Worm (Caenorhabditis elegans) whole organism, L1 larva: Measurements from ENCODE around the gene B0285.6.

Source experiments
- C16A3.4 ChIP-seq: fragments of 150-350 bp; optimal IDR thresholded peaks from 2 replicates; lab custom pipeline; 2014; ENCODE audit warnings: missing biosample characterization, missing genetic modification characterization
- C34B4.2 ChIP-seq: sonication (generic microtip); optimal IDR thresholded peaks from 2 replicates; lab custom pipeline; 2017; ENCODE audit warnings: mild to moderate bottlenecking, missing genetic modification characterization, missing compliant biosample characterization
- Y116A8C.19 ChIP-seq: sonication (generic microtip); optimal IDR thresholded peaks from 2 replicates; lab custom pipeline; 2016; ENCODE audit warnings: missing compliant biosample characterization, missing genetic modification characterization, borderline replicate concordance
- aha-1 ChIP-seq: fragments of 150-350 bp; optimal IDR thresholded peaks from 2 replicates; lab custom pipeline; 2014; ENCODE audit warnings: missing biosample characterization, missing genetic modification characterization
- aly-2 ChIP-seq: fragments of 150-350 bp; optimal IDR thresholded peaks from 2 replicates; lab custom pipeline; 2014; ENCODE audit warnings: missing biosample characterization, missing genetic modification characterization
- blmp-1 ChIP-seq: fragments of 150-350 bp; optimal IDR thresholded peaks from 2 replicates; lab custom pipeline; 2014; ENCODE audit warnings: missing biosample characterization, missing genetic modification characterization
- ceh-82 ChIP-seq, 3 experiments: fragments of 150-350 bp in 1 of 3; sonication (generic microtip) in 2 of 3; optimal IDR thresholded peaks; 2 replicates each; lab custom pipeline; 2014 to 2017; ENCODE audit warnings: missing biosample characterization in 3 of 3, missing genetic modification characterization in 3 of 3
- ceh-88 ChIP-seq: fragments of 200-800 bp; sonication (Bioruptor generic); IDR thresholded peaks from 2 replicates; pipeline ENCODE4 v1.3.6; 2022; ENCODE audit warnings: missing genetic modification characterization, missing compliant biosample characterization
- ceh-90 ChIP-seq: sonication (generic microtip); optimal IDR thresholded peaks from 2 replicates; lab custom pipeline; 2016; ENCODE audit warnings: missing genetic modification characterization, missing compliant biosample characterization
- efl-1 ChIP-seq, 4 experiments: fragments of 150-350 bp; optimal IDR thresholded peaks in 3 of 4; peaks in 1 of 4; 1 replicate in 1 of 4; 2 replicates in 3 of 4; lab custom pipeline; 2014; ENCODE audit warnings: missing biosample characterization in 2 of 4, missing genetic modification characterization in 2 of 4, missing genetic modification reagents in 2 of 4
- egl-13 ChIP-seq: sonication (generic microtip); optimal IDR thresholded peaks from 2 replicates; lab custom pipeline; 2016; ENCODE audit warnings: missing genotype, missing genetic modification reagents, missing genetic modification characterization, missing compliant biosample characterization
- elt-2 ChIP-seq: sonication (generic microtip); optimal IDR thresholded peaks from 2 replicates; lab custom pipeline; 2016; ENCODE audit warnings: missing genetic modification characterization, mild to moderate bottlenecking, inconsistent platforms, missing compliant biosample characterization, missing genetic modification reagents
- elt-3 ChIP-seq, 6 experiments: fragments of 150-350 bp in 1 of 6; sonication (generic microtip); optimal IDR thresholded peaks; 2 replicates each; lab custom pipeline; 2017 to 2018; ENCODE audit warnings: missing biosample characterization in 6 of 6, missing genetic modification characterization in 6 of 6, inconsistent platforms in 1 of 6
- ets-5 ChIP-seq: fragments of 200-800 bp; sonication (Bioruptor generic); IDR thresholded peaks from 2 replicates; pipeline ENCODE4 v1.3.6; 2022; ENCODE audit warnings: missing genetic modification characterization, missing compliant biosample characterization
- fkh-4 ChIP-seq: sonication (generic microtip); optimal IDR thresholded peaks from 2 replicates; lab custom pipeline; 2016; ENCODE audit warnings: missing compliant biosample characterization, missing genetic modification characterization, borderline replicate concordance
- grh-1 ChIP-seq: fragments of 200-800 bp; sonication (Bioruptor generic); IDR thresholded peaks from 2 replicates; pipeline ENCODE4 v1.3.6; 2022; ENCODE audit warnings: missing genetic modification reagents, missing genetic modification characterization, missing compliant biosample characterization
- irx-1 ChIP-seq: sonication (generic microtip); optimal IDR thresholded peaks from 2 replicates; lab custom pipeline; 2016; ENCODE audit warnings: missing genetic modification characterization, missing compliant biosample characterization
- isw-1 ChIP-seq: fragments of 200-800 bp; sonication (Bioruptor generic); IDR thresholded peaks from 2 replicates; pipeline ENCODE4 v1.3.6; 2022; ENCODE audit warnings: missing genetic modification characterization, missing compliant biosample characterization
- lsy-2 ChIP-seq, 2 experiments: fragments of 150-350 bp; optimal IDR thresholded peaks; 2 replicates each; lab custom pipeline; 2014; ENCODE audit warnings: missing biosample characterization in 2 of 2, missing genetic modification characterization in 2 of 2
- mab-9 ChIP-seq: fragments of 200-800 bp; sonication (Bioruptor generic); IDR thresholded peaks from 2 replicates; pipeline ENCODE4 v1.3.6; 2022; ENCODE audit warnings: missing genetic modification reagents, missing genetic modification characterization, missing compliant biosample characterization
- mef-2 ChIP-seq: fragments of 150-350 bp; optimal IDR thresholded peaks from 2 replicates; lab custom pipeline; 2014; ENCODE audit warnings: missing biosample characterization, missing genetic modification characterization
- mep-1 ChIP-seq: fragments of 150-350 bp; optimal IDR thresholded peaks from 2 replicates; lab custom pipeline; 2014; ENCODE audit warnings: missing biosample characterization, missing genetic modification characterization
- nhr-12 ChIP-seq: sonication (generic microtip); optimal IDR thresholded peaks from 2 replicates; lab custom pipeline; 2017; ENCODE audit warnings: missing biosample characterization, missing genetic modification characterization
- nhr-19 ChIP-seq: fragments of 200-800 bp; sonication (Bioruptor generic); conservative IDR thresholded peaks from 2 replicates; pipeline ENCODE4 v1.3.6; 2022; ENCODE audit warnings: missing genetic modification characterization, missing compliant biosample characterization
- nhr-20 ChIP-seq: sonication (generic microtip); optimal IDR thresholded peaks from 2 replicates; lab custom pipeline; 2016; ENCODE audit warnings: mild to moderate bottlenecking, missing genetic modification characterization, missing compliant biosample characterization
- nhr-237 ChIP-seq: fragments of 150-350 bp; optimal IDR thresholded peaks from 2 replicates; lab custom pipeline; 2014; ENCODE audit warnings: missing biosample characterization, missing genetic modification characterization
- nhr-47 ChIP-seq: sonication (generic microtip); optimal IDR thresholded peaks from 2 replicates; lab custom pipeline; 2016; ENCODE audit warnings: mild to moderate bottlenecking, missing genetic modification characterization, moderate library complexity, missing compliant biosample characterization
- nhr-71 ChIP-seq: sonication (generic microtip); optimal IDR thresholded peaks from 2 replicates; lab custom pipeline; 2016; ENCODE audit warnings: mild to moderate bottlenecking, missing genetic modification characterization, moderate library complexity, missing compliant biosample characterization
- nhr-76 ChIP-seq: sonication (generic microtip); optimal IDR thresholded peaks from 2 replicates; lab custom pipeline; 2017; ENCODE audit warnings: missing biosample characterization, missing genetic modification characterization
- nhr-77 ChIP-seq: fragments of 150-350 bp; optimal IDR thresholded peaks from 2 replicates; lab custom pipeline; 2014; ENCODE audit warnings: missing biosample characterization, missing genetic modification characterization
- nhr-85 ChIP-seq: sonication (generic microtip); peaks from one replicate; lab custom pipeline; 2016; ENCODE audit warnings: missing genetic modification characterization, inconsistent platforms, missing compliant biosample characterization
- rnt-1 ChIP-seq: sonication (generic microtip); optimal IDR thresholded peaks from 2 replicates; lab custom pipeline; 2016; ENCODE audit warnings: mild to moderate bottlenecking, missing genetic modification characterization, moderate library complexity, missing compliant biosample characterization
- skn-1 ChIP-seq: fragments of 150-350 bp; optimal IDR thresholded peaks from 2 replicates; lab custom pipeline; 2014; ENCODE audit warnings: missing biosample characterization, missing genetic modification characterization
- snpc-4 ChIP-seq: fragments of 150-350 bp; optimal IDR thresholded peaks from 2 replicates; lab custom pipeline; 2014; ENCODE audit warnings: missing biosample characterization, missing genetic modification characterization
- snu-23 ChIP-seq: sonication (generic microtip); optimal IDR thresholded peaks from 2 replicates; lab custom pipeline; 2016; ENCODE audit warnings: missing genetic modification characterization, missing compliant biosample characterization
- tbx-2 ChIP-seq: sonication (generic microtip); optimal IDR thresholded peaks from 2 replicates; lab custom pipeline; 2016; ENCODE audit warnings: missing genetic modification characterization, missing compliant biosample characterization
- tlp-1 ChIP-seq: fragments of 150-350 bp; optimal IDR thresholded peaks from 2 replicates; lab custom pipeline; 2014; ENCODE audit warnings: missing biosample characterization, missing genetic modification characterization
- unc-62 ChIP-seq: fragments of 150-350 bp; optimal IDR thresholded peaks from 2 replicates; lab custom pipeline; 2014; ENCODE audit warnings: missing biosample characterization, missing genetic modification reagents, missing genetic modification characterization
- unc-86 ChIP-seq: sonication (generic microtip); optimal IDR thresholded peaks from 2 replicates; lab custom pipeline; 2016; ENCODE audit warnings: missing genetic modification characterization, missing compliant biosample characterization
- unc-98 ChIP-seq: fragments of 200-800 bp; sonication (Bioruptor generic); IDR thresholded peaks from 2 replicates; pipeline ENCODE4 v1.3.6; 2022; ENCODE audit warnings: missing genetic modification characterization, missing compliant biosample characterization
- zag-1 ChIP-seq: fragments of 150-350 bp; optimal IDR thresholded peaks from 2 replicates; lab custom pipeline; 2014; ENCODE audit warnings: missing biosample characterization, missing genetic modification characterization
- ztf-4 ChIP-seq: fragments of 150-350 bp; optimal IDR thresholded peaks from 2 replicates; lab custom pipeline; 2014; ENCODE audit warnings: missing biosample characterization, missing genetic modification characterization

B0285.6 gene

ce11 chrIII:4349799-4350198 is at the start of gene B0285.6:
B0285.6 (plus strand) TSS chrIII:4350099.
- TF ChIP-seq unc-98 (no peak), isw-1 (GFP tag; lab: Robert Waterston, UW) (no peak)

- TF ChIP-seq efl-1 (optimal IDR thresholded peaks at IDR 0.05; lab: Kevin White, UChicago) (no peak), efl-1 (GFP tag; optimal IDR thresholded peaks at IDR 0.05 in 1 of 2; lab: Kevin White, UChicago) (peak in 1 of 2 experiments; percentile 9), nhr-237 (no peak)
- TF ChIP-seq, all 84 proteins: peak for 1
These were observed 48.9 kb upstream of the B0285.6 start, which contains the start of gene R10E4.11 for ce11 chrIII:4300989-4301498. R10E4.11 (minus strand) TSS chrIII:4301039.

ce11 chrIII:4302293-4302692 is 47.6 kb upstream of the B0285.6 start, which contains the start of gene R10E4.9:
R10E4.9 (minus strand) TSS chrIII:4302393.
- no peak for TF ChIP-seq grh-1 (GFP tag; lab: Robert Waterston, UW)
- no peak for TF ChIP-seq Y116A8C.19

- TF ChIP-seq ceh-88 (GFP tag; lab: Robert Waterston, UW) (no peak), nhr-85 (tag; lab: Kevin White, UChicago) (peak; percentile 73), nhr-47 (tag; lab: Kevin White, UChicago) (no peak), mep-1 (tag; lab: Kevin White, UChicago) (peak; percentile 52), nhr-20 (peak; percentile 4), efl-1 (optimal IDR thresholded peaks at IDR 0.05; lab: Kevin White, UChicago) (no peak), efl-1 (GFP tag; optimal IDR thresholded peaks at IDR 0.05 in 1 of 2; lab: Kevin White, UChicago) (peak in 1 of 2 experiments; percentile 88), ztf-4 (tag; lab: Kevin White, UChicago) (no peak), snpc-4 (tag; lab: Kevin White, UChicago) (no peak)
These were observed 47.1 kb upstream of the B0285.6 start for ce11 chrIII:4302780-4303179.

- no peak for TF ChIP-seq mab-9 (GFP tag; lab: Robert Waterston, UW)
- TF ChIP-seq nhr-77: no peak
- TF ChIP-seq ceh-82 (tag; optimal IDR thresholded peaks at IDR 0.05; lab: Kevin White, UChicago): no peak
- no peak for TF ChIP-seq aha-1 (tag; lab: Kevin White, UChicago)
- TF ChIP-seq rnt-1: no peak
- no peak for TF ChIP-seq C34B4.2 (tag; lab: Kevin White, UChicago)
- TF ChIP-seq nhr-12: no peak
- TF ChIP-seq nhr-19 (GFP tag; lab: Robert Waterston, UW): no peak
- no peak for TF ChIP-seq tbx-2 (tag; lab: Kevin White, UChicago)
- TF ChIP-seq aly-2: no peak
- no peak for TF ChIP-seq C16A3.4 (tag; lab: Kevin White, UChicago)
- no peak for TF ChIP-seq nhr-237
- no peak for TF ChIP-seq unc-86 (tag; lab: Kevin White, UChicago)
- TF ChIP-seq ceh-88 (GFP tag; lab: Robert Waterston, UW): no peak
- no peak for TF ChIP-seq snu-23 (GFP tag; lab: Kevin White, UChicago)
- no peak for TF ChIP-seq lsy-2 (tag; optimal IDR thresholded peaks at IDR 0.05; lab: Kevin White, UChicago)
- no peak for TF ChIP-seq blmp-1 (tag; lab: Kevin White, UChicago)
- TF ChIP-seq, all 84 proteins: peak for 0
These were observed 40.6 kb upstream of the B0285.6 start for ce11 chrIII:4309303-4309702.

ce11 chrIII:4313061-4313962 is 36.6 kb upstream of the B0285.6 start, which contains the start of the genes evl-14 and dcn-1:
evl-14 (minus strand) TSS chrIII:4313128.
dcn-1 (plus strand) TSS chrIII:4313912.
- TF ChIP-seq elt-3 (tag; optimal IDR thresholded peaks at IDR 0.05; lab: Kevin White, UChicago) (peak in 1 of 6 experiments; percentile 84), nhr-76 (tag; lab: Kevin White, UChicago) (no peak), aha-1 (tag; lab: Kevin White, UChicago) (no peak), egl-13 (peak; percentile 29), Y116A8C.19 (no peak), nhr-85 (tag; lab: Kevin White, UChicago) (peak; percentile 36), ceh-90 (tag; lab: Kevin White, UChicago) (no peak), mef-2 (tag; lab: Kevin White, UChicago) (no peak), skn-1 (tag; lab: Kevin White, UChicago) (peak; percentile 72), tlp-1 (no peak), nhr-71 (peak; percentile 90), elt-2 (no peak), unc-62 (GFP tag; lab: Kevin White, UChicago) (no peak), ets-5 (GFP tag; lab: Robert Waterston, UW) (no peak), fkh-4 (tag; lab: Kevin White, UChicago) (no peak), irx-1 (no peak), C34B4.2 (tag; lab: Kevin White, UChicago) (no peak), zag-1 (tag; lab: Kevin White, UChicago) (no peak)
